Fruit fly (Drosophila melanogaster): Measurements from ENCODE around the gene CG6179.

CG6179 gene

dm6 chrX:18407394-18407721, 27.5 kb downstream of the CG6179 start (continued):
- peak; percentile 13 for TF ChIP-seq lilli (GFP tag; optimal IDR thresholded peaks at IDR 0.05)
- TF ChIP-seq prd (optimal IDR thresholded peaks at IDR 0.05) = no peak
- peak; percentile 33; the same call in 1 of the 3 replicates for TF ChIP-seq prd (GFP tag; IDR thresholded peaks at IDR 0.05)
- peak; percentile 6; the same call in 1 of the 3 replicates for TF ChIP-seq dysf (GFP tag; IDR thresholded peaks at IDR 0.05)
- peak; percentile 58 for TF ChIP-seq unpg (GFP tag; optimal IDR thresholded peaks at IDR 0.05)
- TF ChIP-seq CG9609 (GFP tag; optimal IDR thresholded peaks at IDR 0.05) = peak; percentile 1
- peak; percentile 61 for TF ChIP-seq gem (tag; optimal IDR thresholded peaks at IDR 0.05)
- TF ChIP-seq Ada2b (GFP tag; IDR thresholded peaks at IDR 0.05) = 0 out of 2 replicates have a peak, but pooled peaks have one; percentile 23
- peak; percentile 26; the same call in 1 of the 2 replicates for TF ChIP-seq CG32532 (GFP tag; IDR thresholded peaks at IDR 0.05)
- TF ChIP-seq fru (optimal IDR thresholded peaks at IDR 0.05) = no peak
- peak; percentile 42 for TF ChIP-seq grau (tag; optimal IDR thresholded peaks at IDR 0.05)
- peak; percentile 16; the same call in 1 of the 2 replicates for TF ChIP-seq esg (GFP tag; conservative IDR thresholded peaks at IDR 0.05)
- TF ChIP-seq zfh1 (GFP tag; IDR thresholded peaks at IDR 0.05) = no peak
- peak; percentile 10 for TF ChIP-seq CG2712 (tag; optimal IDR thresholded peaks at IDR 0.05)
- TF ChIP-seq Fer1 (GFP tag; optimal IDR thresholded peaks at IDR 0.05) = peak; percentile 4
- TF ChIP-seq CG9817 (tag; optimal IDR thresholded peaks at IDR 0.05) = peak; percentile 9
- peak; percentile 33 for TF ChIP-seq CG6813 (GFP tag; optimal IDR thresholded peaks at IDR 0.05)
- TF ChIP-seq bsh (GFP tag; optimal IDR thresholded peaks at IDR 0.05) = peak in 1 of 2 experiments; percentile 20
- TF ChIP-seq CG12769 (tag; optimal IDR thresholded peaks at IDR 0.05) = peak; percentile 6
- TF ChIP-seq schlank (tag; optimal IDR thresholded peaks at IDR 0.05) = peak; percentile 15
- peak; percentile 49 for TF ChIP-seq CG7839 (tag; optimal IDR thresholded peaks at IDR 0.05)
- TF ChIP-seq CG30403 (GFP tag; optimal IDR thresholded peaks at IDR 0.05) = peak; percentile 10
- peak; percentile 20; the same call in 1 of the 2 replicates for TF ChIP-seq MBD-R2 (GFP tag; IDR thresholded peaks at IDR 0.05)
- TF ChIP-seq CG1792 (GFP tag; optimal IDR thresholded peaks at IDR 0.05) = peak; percentile 6
- TF ChIP-seq GATAe (GFP tag; conservative IDR thresholded peaks at IDR 0.05) = no peak
- peak; percentile 26 for TF ChIP-seq dmrt99B (tag; optimal IDR thresholded peaks at IDR 0.05)
- no peak for TF ChIP-seq otp (GFP tag; IDR thresholded peaks at IDR 0.05)
- TF ChIP-seq CG34422 (GFP tag; IDR thresholded peaks at IDR 0.05) = no peak
- peak; percentile 12; the same call in 1 of the 2 replicates for TF ChIP-seq CG3847 (GFP tag; IDR thresholded peaks at IDR 0.05)
- TF ChIP-seq al (GFP tag; IDR thresholded peaks at IDR 0.05) = no peak
- TF ChIP-seq nmo (GFP tag; optimal IDR thresholded peaks at IDR 0.05) = peak; percentile 5
- TF ChIP-seq wor (GFP tag; IDR thresholded peaks at IDR 0.05) = no peak
- TF ChIP-seq sob (GFP tag; IDR thresholded peaks at IDR 0.05) = peak; percentile 25; the same call in 1 of the 2 replicates
- peak; percentile 28; the same call in 1 of the 2 replicates for TF ChIP-seq Xrp1 (GFP tag; IDR thresholded peaks at IDR 0.05)
- peak; percentile 48 for TF ChIP-seq Sox102F (GFP tag; optimal IDR thresholded peaks at IDR 0.05)
- TF ChIP-seq Bgb (GFP tag; IDR thresholded peaks at IDR 0.05; ENCODE audit: partially characterized antibody) = no peak
- TF ChIP-seq slou (GFP tag; optimal IDR thresholded peaks at IDR 0.05) = no peak
- TF ChIP-seq mam (GFP tag; optimal IDR thresholded peaks at IDR 0.05) = peak; percentile 12
- TF ChIP-seq CG2120 (GFP tag; optimal IDR thresholded peaks at IDR 0.05) = peak; percentile 63
- TF ChIP-seq CG12391 (tag; optimal IDR thresholded peaks at IDR 0.05) = peak; percentile 23
- TF ChIP-seq Blimp-1 (GFP tag; optimal IDR thresholded peaks at IDR 0.05) = peak; percentile 7
- TF ChIP-seq Med (GFP tag) = peak; percentile 41
- TF ChIP-seq pho (GFP tag; optimal IDR thresholded peaks at IDR 0.05) = peak; percentile 31
- peak; percentile 4 for TF ChIP-seq CG2116 (GFP tag; optimal IDR thresholded peaks at IDR 0.05)
- peak; percentile 2 for TF ChIP-seq CG8388 (GFP tag; optimal IDR thresholded peaks at IDR 0.05)
- TF ChIP-seq CG11504 (tag; optimal IDR thresholded peaks at IDR 0.05) = peak; percentile 47
- TF ChIP-seq lab (GFP tag; optimal IDR thresholded peaks at IDR 0.05) = peak; percentile 27
- peak in 1 of 2 experiments; percentile 39 for TF ChIP-seq dpn (GFP tag; optimal IDR thresholded peaks at IDR 0.05)
- TF ChIP-seq PHDP (tag; optimal IDR thresholded peaks at IDR 0.05) = peak; percentile 54
- TF ChIP-seq ERR (GFP tag; optimal IDR thresholded peaks at IDR 0.05) = peak; percentile 16
- peak; percentile 18 for TF ChIP-seq Fer3 (tag; optimal IDR thresholded peaks at IDR 0.05)
